Fruit fly (Drosophila melanogaster) whole organism: ENCODE measurements around the gene nAChRalpha6.

ENCODE experiments used
- CG8478 ChIP-seq: fragments of >200 bp; optimal IDR thresholded peaks from 2 replicates; lab custom pipeline; 2018; ENCODE audit warnings: inconsistent platforms
- Dll ChIP-seq: fragments of >200 bp; optimal IDR thresholded peaks from 2 replicates; lab custom pipeline; 2017
- EcR ChIP-seq, 2 experiments: fragments of >200 bp; optimal IDR thresholded peaks; 2 replicates each; lab custom pipeline; 2017; ENCODE audit warnings: missing biosample characterization in 2 of 2, missing genetic modification characterization in 2 of 2, missing genetic modification reagents in 2 of 2
- pan ChIP-seq: fragments of >200 bp; optimal IDR thresholded peaks from 2 replicates; lab custom pipeline; 2017
- psq ChIP-seq: fragments of >200 bp; optimal IDR thresholded peaks from 2 replicates; lab custom pipeline; 2017
- usp ChIP-seq: fragments of >200 bp; optimal IDR thresholded peaks from 2 replicates; lab custom pipeline; 2017; ENCODE audit warnings: missing biosample characterization, missing genetic modification characterization, mixed read lengths

nAChRalpha6 gene

dm6 chr2L:9886086-9886485 lies at the start of gene nAChRalpha6:
Gene nAChRalpha6, minus strand, starts transcription at chr2L:9886250.
- no peak for TF ChIP-seq Dll
- TF ChIP-seq CG8478: no peak
- TF ChIP-seq pan (lab: Kevin White, UChicago): no peak
- TF ChIP-seq EcR (GFP tag; optimal IDR thresholded peaks at IDR 0.05; lab: Kevin White, UChicago): no peak
- TF ChIP-seq psq (lab: Kevin White, UChicago): no peak
- TF ChIP-seq usp (GFP tag; lab: Kevin White, UChicago): no peak

- TF ChIP-seq usp (GFP tag; lab: Kevin White, UChicago): no peak
- no peak for TF ChIP-seq EcR (GFP tag; optimal IDR thresholded peaks at IDR 0.05; lab: Kevin White, UChicago)
- TF ChIP-seq CG8478: no peak
- no peak for TF ChIP-seq pan (lab: Kevin White, UChicago)
- TF ChIP-seq psq (lab: Kevin White, UChicago): no peak
- no peak for TF ChIP-seq Dll
Measured at dm6 chr2L:9933063-9933462, 47.0 kb upstream of the nAChRalpha6 start, which contains the start of gene Cpr30F. Gene Cpr30F, minus strand, starts transcription at chr2L:9933163.

- TF ChIP-seq EcR (GFP tag; optimal IDR thresholded peaks at IDR 0.05; lab: Kevin White, UChicago) (no peak), pan (lab: Kevin White, UChicago) (no peak), Dll (no peak)
Measured at dm6 chr2L:9930280-9930679, 44.2 kb upstream of the nAChRalpha6 start, which contains the start of gene CG42367. Gene CG42367, plus strand, starts transcription at chr2L:9930580.

- TF ChIP-seq psq (lab: Kevin White, UChicago) (no peak), Dll (no peak), EcR (GFP tag; optimal IDR thresholded peaks at IDR 0.05; lab: Kevin White, UChicago) (no peak), CG8478 (no peak), pan (lab: Kevin White, UChicago) (no peak), usp (GFP tag; lab: Kevin White, UChicago) (no peak)
Measured at dm6 chr2L:9924765-9925164, 38.7 kb upstream of the nAChRalpha6 start, which contains the start of the genes TbCMF46 and CG42366. Gene TbCMF46, minus strand, starts transcription at chr2L:9924865. Gene CG42366, plus strand, starts transcription at chr2L:9925161.

dm6 chr2L:9921401-9921800 lies 35.4 kb upstream of the nAChRalpha6 start, which contains the start of gene CG4592:
Gene CG4592, plus strand, starts transcription at chr2L:9921633.
- TF ChIP-seq CG8478 (no peak), usp (GFP tag; lab: Kevin White, UChicago) (no peak), psq (lab: Kevin White, UChicago) (no peak), pan (lab: Kevin White, UChicago) (no peak), EcR (GFP tag; optimal IDR thresholded peaks at IDR 0.05; lab: Kevin White, UChicago) (no peak), Dll (no peak)

dm6 chr2L:9919949-9920348 lies 33.9 kb upstream of the nAChRalpha6 start, which contains the start of gene CG4594:
Gene CG4594, plus strand, starts transcription at chr2L:9920160.
- TF ChIP-seq CG8478 (no peak), Dll (no peak), psq (lab: Kevin White, UChicago) (no peak), usp (GFP tag; lab: Kevin White, UChicago) (no peak), EcR (GFP tag; optimal IDR thresholded peaks at IDR 0.05; lab: Kevin White, UChicago) (no peak), pan (lab: Kevin White, UChicago) (no peak)

- TF ChIP-seq psq (lab: Kevin White, UChicago) (no peak), Dll (no peak)
Measured at dm6 chr2L:9919218-9919617, 33.2 kb upstream of the nAChRalpha6 start.

- TF ChIP-seq CG8478: no peak
- no peak for TF ChIP-seq EcR (GFP tag; optimal IDR thresholded peaks at IDR 0.05; lab: Kevin White, UChicago)
- no peak for TF ChIP-seq pan (lab: Kevin White, UChicago)
- no peak for TF ChIP-seq psq (lab: Kevin White, UChicago)
- no peak for TF ChIP-seq Dll
Measured at dm6 chr2L:9918020-9918959, 32.2 kb upstream of the nAChRalpha6 start, which contains the start of the genes CG5885 and CG4598. Gene CG5885, minus strand, starts transcription at chr2L:9918330. Gene CG4598, plus strand, starts transcription at chr2L:9918618.

dm6 chr2L:9915011-9915850 lies 29.2 kb upstream of the nAChRalpha6 start, which contains the start of gene yip2:
Gene yip2, plus strand, starts transcription at chr2L:9915253.
- no peak for TF ChIP-seq CG8478
- TF ChIP-seq EcR (GFP tag; optimal IDR thresholded peaks at IDR 0.05; lab: Kevin White, UChicago): no peak
- TF ChIP-seq usp (GFP tag; lab: Kevin White, UChicago): no peak
- TF ChIP-seq Dll: no peak
- TF ChIP-seq pan (lab: Kevin White, UChicago): no peak
- no peak for TF ChIP-seq psq (lab: Kevin White, UChicago)

dm6 chr2L:9912570-9913260 lies 26.7 kb upstream of the nAChRalpha6 start, which contains the start of the genes Etl1 and Srp54:
Gene Etl1, minus strand, starts transcription at chr2L:9912608.
Gene Srp54, plus strand, starts transcription at chr2L:9912911.
- TF ChIP-seq psq (lab: Kevin White, UChicago): no peak
- TF ChIP-seq usp (GFP tag; lab: Kevin White, UChicago): no peak
- no peak for TF ChIP-seq Dll
- no peak for TF ChIP-seq EcR (GFP tag; optimal IDR thresholded peaks at IDR 0.05; lab: Kevin White, UChicago)
- no peak for TF ChIP-seq pan (lab: Kevin White, UChicago)
- TF ChIP-seq CG8478: no peak

- no peak for TF ChIP-seq CG8478
- no peak for TF ChIP-seq EcR (GFP tag; optimal IDR thresholded peaks at IDR 0.05; lab: Kevin White, UChicago)
- TF ChIP-seq psq (lab: Kevin White, UChicago): no peak
- no peak for TF ChIP-seq Dll
- TF ChIP-seq usp (GFP tag; lab: Kevin White, UChicago): no peak
- TF ChIP-seq pan (lab: Kevin White, UChicago): no peak
Measured at dm6 chr2L:9911783-9912182, 25.7 kb upstream of the nAChRalpha6 start.
